Fruit fly (Drosophila melanogaster) whole organism, embryonic: ENCODE measurements around the gene CG5056.

Source experiments
- Abd-B ChIP-seq: fragments of 200-800 bp; sonication (Bioruptor generic); optimal IDR thresholded peaks from 2 replicates; lab custom pipeline; 2018; ENCODE audit warnings: missing biosample characterization, mild to moderate bottlenecking, missing genetic modification characterization, moderate library complexity
- Ada2b ChIP-seq: fragments of 200-800 bp; sonication (Bioruptor generic); IDR thresholded peaks from 2 replicates; pipeline ENCODE4 v1.3.6; 2022; ENCODE audit warnings: missing biosample characterization, missing genetic modification characterization
- Awh ChIP-seq: fragments of 200-800 bp; sonication (Bioruptor generic); IDR thresholded peaks from 2 replicates; pipeline ENCODE4, ENCODE4 v1.3.6; 2022; ENCODE audit warnings: missing biosample characterization, missing genetic modification characterization
- B-H1 ChIP-seq: fragments of 200-800 bp; sonication (Bioruptor generic); IDR thresholded peaks from 3 replicates; pipeline ENCODE4 v1.3.6; 2022; ENCODE audit warnings: missing biosample characterization, missing genetic modification characterization
- BtbVII ChIP-seq: fragments of 200-800 bp; sonication (Bioruptor generic); optimal IDR thresholded peaks from 3 replicates; lab custom pipeline; 2017; ENCODE audit warnings: missing biosample characterization, mild to moderate bottlenecking, missing genetic modification characterization
- CG11085 ChIP-seq: fragments of 200-800 bp; sonication (Bioruptor generic); IDR thresholded peaks from 2 replicates; pipeline ENCODE4 v1.3.6; 2022; ENCODE audit warnings: missing biosample characterization, missing genetic modification characterization
- CG12299 ChIP-seq: fragments of 200-800 bp; sonication (Bioruptor generic); optimal IDR thresholded peaks from 2 replicates; lab custom pipeline; 2018; ENCODE audit warnings: missing biosample characterization, mild to moderate bottlenecking, missing genetic modification characterization
- CG13123 ChIP-seq: fragments of 200-800 bp; sonication (Bioruptor generic); optimal IDR thresholded peaks from 2 replicates; lab custom pipeline; 2016; ENCODE audit warnings: missing biosample characterization, missing genetic modification characterization
- CG14667 ChIP-seq: fragments of 200-800 bp; sonication (Bioruptor generic); IDR thresholded peaks from 2 replicates; pipeline ENCODE4 v1.3.6; 2022; ENCODE audit warnings: missing biosample characterization, missing genetic modification characterization
- CG14860 ChIP-seq: fragments of 200-800 bp; sonication (Bioruptor generic); IDR thresholded peaks from 3 replicates; pipeline ENCODE4 v1.3.6; 2022; ENCODE audit warnings: missing biosample characterization, missing genetic modification characterization; ENCODE audit not compliant: partially characterized antibody
- CG17359 ChIP-seq: fragments of 200-800 bp; sonication (Bioruptor generic); optimal IDR thresholded peaks from 3 replicates; lab custom pipeline; 2018; ENCODE audit warnings: missing biosample characterization, mild to moderate bottlenecking, missing genetic modification characterization, moderate library complexity
- CG2712 ChIP-seq: fragments of 200-800 bp; optimal IDR thresholded peaks from 3 replicates; lab custom pipeline; 2019; ENCODE audit warnings: missing biosample characterization, mild to moderate bottlenecking, missing genetic modification characterization, moderate library complexity
- CG2875 ChIP-seq: fragments of 200-800 bp; sonication (Bioruptor generic); optimal IDR thresholded peaks from 2 replicates; lab custom pipeline; 2017; ENCODE audit warnings: missing biosample characterization, mild to moderate bottlenecking, missing genetic modification characterization, missing genetic modification reagents
- CG2889 ChIP-seq: fragments of 200-800 bp; sonication (Bioruptor generic); IDR thresholded peaks from 3 replicates; pipeline ENCODE4 v1.3.6; 2022; ENCODE audit warnings: missing biosample characterization, missing genetic modification characterization
- CG34224 ChIP-seq: fragments of 200-800 bp; sonication (Bioruptor generic); IDR thresholded peaks from 3 replicates; pipeline ENCODE4 v1.3.6; 2022; ENCODE audit warnings: missing biosample characterization, missing genetic modification characterization; ENCODE audit not compliant: partially characterized antibody
- CG4707 ChIP-seq: fragments of 200-800 bp; sonication (Bioruptor generic); optimal IDR thresholded peaks from 2 replicates; lab custom pipeline; 2018; ENCODE audit warnings: missing biosample characterization, mild to moderate bottlenecking, missing genetic modification characterization, moderate library complexity
- CG4730 ChIP-seq: fragments of 200-800 bp; sonication (Bioruptor generic); IDR thresholded peaks from 2 replicates; pipeline ENCODE4 v1.3.6; 2022; ENCODE audit warnings: missing biosample characterization, missing genetic modification characterization
- CG4854 ChIP-seq: fragments of 200-800 bp; sonication (Bioruptor generic); optimal IDR thresholded peaks from 2 replicates; lab custom pipeline; 2016; ENCODE audit warnings: missing biosample characterization, missing genetic modification characterization, inconsistent platforms
- CG6254 ChIP-seq: fragments of 200-800 bp; sonication (Bioruptor generic); optimal IDR thresholded peaks from 3 replicates; lab custom pipeline; 2017; ENCODE audit warnings: mild to moderate bottlenecking, missing biosample characterization, missing genetic modification reagents, missing genetic modification characterization
- CG8388 ChIP-seq: fragments of 200-800 bp; sonication (Bioruptor generic); optimal IDR thresholded peaks from 2 replicates; lab custom pipeline; 2019; ENCODE audit warnings: missing biosample characterization, mild to moderate bottlenecking, missing genetic modification characterization, moderate library complexity
- Dip2 ChIP-seq: fragments of 200-800 bp; sonication (Bioruptor generic); IDR thresholded peaks from 2 replicates; pipeline ENCODE4 v1.3.6; 2022; ENCODE audit warnings: missing biosample characterization, missing genetic modification characterization
- Dip3 ChIP-seq: fragments of 200-800 bp; sonication (Bioruptor generic); optimal IDR thresholded peaks from 3 replicates; lab custom pipeline; 2016; ENCODE audit warnings: missing biosample characterization, missing genetic modification characterization
- Ets97D ChIP-seq: fragments of 200-800 bp; sonication (Bioruptor generic); optimal IDR thresholded peaks from 3 replicates; lab custom pipeline; 2016; ENCODE audit warnings: missing biosample characterization, missing genetic modification characterization
- Hey ChIP-seq: fragments of 200-800 bp; sonication (Bioruptor generic); optimal IDR thresholded peaks from 3 replicates; lab custom pipeline; 2018; ENCODE audit warnings: missing biosample characterization, mild to moderate bottlenecking, missing genetic modification characterization
- NC2β ChIP-seq: fragments of 200-800 bp; sonication (Bioruptor generic); optimal IDR thresholded peaks from 2 replicates; lab custom pipeline; 2016; ENCODE audit warnings: missing biosample characterization, missing genetic modification characterization
- PHDP ChIP-seq: fragments of 200-800 bp; sonication (Bioruptor generic); optimal IDR thresholded peaks from 3 replicates; lab custom pipeline; 2018; ENCODE audit warnings: missing biosample characterization, mild to moderate bottlenecking, missing genetic modification characterization, moderate library complexity
- Side ChIP-seq: fragments of 200-800 bp; sonication (Bioruptor generic); optimal IDR thresholded peaks from 2 replicates; lab custom pipeline; 2016; ENCODE audit warnings: missing biosample characterization, missing genetic modification characterization
- Stat92E ChIP-seq, 3 experiments: fragments of >200 bp in 2 of 3; fragments of 200-800 bp in 1 of 3; sonication (Bioruptor generic) in 1 of 3; optimal IDR thresholded peaks; 2 replicates each; lab custom pipeline; 2017 to 2019; ENCODE audit warnings: missing biosample characterization in 3 of 3, missing genetic modification characterization in 3 of 3, mild to moderate bottlenecking in 1 of 3, moderate library complexity in 1 of 3
- TFAM ChIP-seq: fragments of 200-800 bp; sonication (Bioruptor generic); optimal IDR thresholded peaks from 2 replicates; lab custom pipeline; 2017; ENCODE audit warnings: missing biosample characterization, missing genetic modification characterization, inconsistent platforms
- amos ChIP-seq: fragments of 200-800 bp; sonication (Bioruptor generic); IDR thresholded peaks from 2 replicates; pipeline ENCODE4 v1.3.6; 2022; ENCODE audit warnings: missing biosample characterization, missing genetic modification characterization; ENCODE audit not compliant: partially characterized antibody
- ara ChIP-seq: fragments of 200-800 bp; sonication (Bioruptor generic); IDR thresholded peaks from 2 replicates; pipeline ENCODE4 v1.3.6; 2022; ENCODE audit warnings: missing biosample characterization, missing genetic modification characterization
- br ChIP-seq: fragments of >200 bp; optimal IDR thresholded peaks from 2 replicates; lab custom pipeline; 2017
- btn ChIP-seq: fragments of 200-800 bp; sonication (Bioruptor generic); optimal IDR thresholded peaks from 2 replicates; lab custom pipeline; 2016; ENCODE audit warnings: missing biosample characterization, missing genetic modification characterization
- caup ChIP-seq: fragments of 200-800 bp; sonication (Bioruptor generic); optimal IDR thresholded peaks from 3 replicates; lab custom pipeline; 2017; ENCODE audit warnings: missing biosample characterization, mild to moderate bottlenecking, missing genetic modification characterization, moderate library complexity; ENCODE audit not compliant: severe bottlenecking
- chm ChIP-seq: fragments of 200-800 bp; sonication (Bioruptor generic); IDR thresholded peaks from 2 replicates; pipeline ENCODE4 v1.3.6; 2022; ENCODE audit warnings: missing biosample characterization, missing genetic modification characterization
- da ChIP-seq: fragments of 200-800 bp; sonication (Bioruptor generic); optimal IDR thresholded peaks from 2 replicates; lab custom pipeline; 2016; ENCODE audit warnings: missing biosample characterization, missing genetic modification characterization
- danr ChIP-seq: fragments of 200-800 bp; sonication (Bioruptor generic); IDR thresholded peaks from 2 replicates; pipeline ENCODE4 v1.3.6; 2022; ENCODE audit warnings: missing biosample characterization, missing genetic modification characterization
- gsb ChIP-seq: fragments of 200-800 bp; sonication (Bioruptor generic); IDR thresholded peaks from 2 replicates; pipeline ENCODE4 v1.3.6; 2022; ENCODE audit warnings: missing biosample characterization, missing genetic modification characterization
- gsb-n ChIP-seq: fragments of 200-800 bp; sonication (Bioruptor generic); optimal IDR thresholded peaks from 3 replicates; lab custom pipeline; 2018; ENCODE audit warnings: missing biosample characterization, mild to moderate bottlenecking, missing genetic modification characterization
- inv ChIP-seq: fragments of 200-800 bp; sonication (Bioruptor generic); IDR thresholded peaks from 2 replicates; pipeline ENCODE4 v1.3.6; 2022; ENCODE audit warnings: missing biosample characterization, missing genetic modification characterization; ENCODE audit not compliant: partially characterized antibody
- lab ChIP-seq: fragments of 200-800 bp; sonication (Bioruptor generic); optimal IDR thresholded peaks from 3 replicates; lab custom pipeline; 2017; ENCODE audit warnings: missing biosample characterization, missing genetic modification characterization, mild to moderate bottlenecking, moderate library complexity, missing genetic modification reagents
- lola ChIP-seq, 3 experiments: fragments of >200 bp in 2 of 3; fragments of 200-800 bp in 1 of 3; sonication (Bioruptor generic) in 1 of 3; optimal IDR thresholded peaks; 2 replicates each; lab custom pipeline; 2017 to 2019; ENCODE audit warnings: missing biosample characterization in 3 of 3, missing genetic modification characterization in 3 of 3, mild to moderate bottlenecking in 1 of 3, moderate library complexity in 1 of 3
- luna ChIP-seq: fragments of 200-800 bp; sonication (Bioruptor generic); optimal IDR thresholded peaks from 2 replicates; lab custom pipeline; 2016; ENCODE audit warnings: missing biosample characterization, missing genetic modification characterization
- maf-S ChIP-seq: fragments of 200-800 bp; sonication (Bioruptor generic); optimal IDR thresholded peaks from 2 replicates; lab custom pipeline; 2016; ENCODE audit warnings: missing biosample characterization, missing genetic modification characterization
- mirr ChIP-seq: fragments of 200-800 bp; sonication (Bioruptor generic); optimal IDR thresholded peaks from 3 replicates; lab custom pipeline; 2018; ENCODE audit warnings: missing biosample characterization, mild to moderate bottlenecking, missing genetic modification characterization
- sug ChIP-seq: fragments of 200-800 bp; optimal IDR thresholded peaks from 2 replicates; lab custom pipeline; 2019; ENCODE audit warnings: missing biosample characterization, mild to moderate bottlenecking, missing genetic modification characterization, moderate library complexity
- tgo ChIP-seq: fragments of 200-800 bp; sonication (Bioruptor generic); IDR thresholded peaks from 3 replicates; pipeline ENCODE4 v1.3.6; 2022; ENCODE audit warnings: missing biosample characterization, missing genetic modification characterization
- wor ChIP-seq: fragments of 200-800 bp; sonication (Bioruptor generic); IDR thresholded peaks from 2 replicates; pipeline ENCODE4 v1.3.6; 2022; ENCODE audit warnings: missing biosample characterization, missing genetic modification characterization
- z ChIP-seq: fragments of 200-800 bp; sonication (Bioruptor generic); IDR thresholded peaks from 3 replicates; pipeline ENCODE4 v1.3.6; 2022; ENCODE audit warnings: missing biosample characterization, missing genetic modification characterization

Gene CG5056

DNA sequence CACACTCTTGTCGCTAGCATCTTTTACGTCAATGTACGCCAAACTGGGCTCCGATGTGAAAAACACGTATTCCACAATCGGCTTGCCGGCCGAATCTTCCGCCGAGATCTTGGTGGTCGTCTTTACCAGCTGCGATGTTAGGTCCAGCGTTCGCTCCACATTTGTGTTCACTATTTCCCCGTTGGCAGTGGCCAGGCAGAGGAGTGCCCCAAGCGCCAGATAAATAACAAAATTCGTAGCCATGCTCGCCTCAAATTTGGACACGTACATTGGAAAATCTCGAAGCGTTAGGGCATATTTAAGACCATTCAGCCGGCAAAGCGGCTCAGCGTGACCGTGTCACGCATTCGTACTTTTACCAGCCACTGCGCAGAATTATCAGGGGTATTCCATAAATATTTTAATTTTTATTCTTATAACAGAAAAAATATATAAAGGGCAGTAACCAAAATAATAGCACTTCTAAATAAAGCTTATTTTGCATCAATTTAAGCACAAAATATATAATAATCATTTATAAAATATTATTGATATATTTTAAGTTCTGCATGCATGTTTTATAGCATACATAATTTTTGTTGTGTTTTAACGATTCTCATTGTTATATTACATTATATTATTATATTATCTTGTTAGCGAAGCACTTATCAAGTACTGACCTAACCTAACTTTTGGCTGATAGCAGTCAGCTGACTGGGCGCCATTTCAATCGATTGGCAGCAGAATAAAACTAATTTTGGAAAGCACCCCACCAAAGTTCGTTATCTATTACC lies 9.2 kb downstream of the CG5056 start, which contains the start of the genes CG33303 and dpr19 (continued):
- TF ChIP-seq Hey (tag; lab: Kevin White, UChicago) (no peak), CG13123 (GFP tag; lab: Kevin White, UChicago) (peak; percentile 50), wor (GFP tag; lab: Robert Waterston, UW) (no peak), lola (GFP tag; optimal IDR thresholded peaks at IDR 0.05; lab: Kevin White, UChicago) (peak in 1 of 3 experiments; percentile 77), inv (GFP tag; lab: Robert Waterston, UW) (no peak), PHDP (tag; lab: Kevin White, UChicago) (peak; percentile 90), Side (GFP tag; lab: Kevin White, UChicago) (no peak), tgo (GFP tag; lab: Robert Waterston, UW) (peak; percentile 66; the same call in 2 of the 3 replicates), lab (peak; percentile 81), da (GFP tag; lab: Kevin White, UChicago) (no peak), BtbVII (GFP tag; lab: Kevin White, UChicago) (peak; percentile 49), danr (GFP tag; lab: Robert Waterston, UW) (no peak), Ada2b (GFP tag; lab: Robert Waterston, UW) (peak; percentile 42), CG4730 (GFP tag; lab: Robert Waterston, UW) (peak; percentile 36; the same call in 1 of the 2 replicates), CG4854 (GFP tag; lab: Kevin White, UChicago) (no peak), caup (GFP tag; lab: Kevin White, UChicago) (peak; percentile 74), gsb (no peak), CG11085 (GFP tag; lab: Robert Waterston, UW) (no peak), chm (GFP tag; lab: Robert Waterston, UW) (no peak; the same call in 1 of the 2 replicates), Abd-B (GFP tag; lab: Kevin White, UChicago) (no peak), CG12299 (tag; lab: Kevin White, UChicago) (peak; percentile 81), sug (peak; percentile 79), Dip2 (GFP tag; lab: Robert Waterston, UW) (no peak), CG17359 (peak; percentile 84), CG4707 (no peak), maf-S (GFP tag; lab: Kevin White, UChicago) (no peak), CG2889 (no peak), Stat92E (GFP tag; optimal IDR thresholded peaks at IDR 0.05; lab: Kevin White, UChicago) (no peak), Awh (GFP tag; lab: Robert Waterston, UW) (peak; percentile 73), CG14860 (GFP tag; lab: Robert Waterston, UW) (no peak), mirr (no peak), CG14667 (GFP tag; lab: Robert Waterston, UW) (no peak; the same call in 1 of the 2 replicates), NC2β (GFP tag; lab: Kevin White, UChicago) (no peak), CG2875 (GFP tag; lab: Kevin White, UChicago) (peak; percentile 36), luna (GFP tag; lab: Kevin White, UChicago) (no peak), CG2712 (tag; lab: Kevin White, UChicago) (peak; percentile 92), CG6254 (GFP tag; lab: Kevin White, UChicago) (peak; percentile 38), z (no peak), B-H1 (peak; percentile 27; the same call in 1 of the 3 replicates), gsb-n (tag; lab: Kevin White, UChicago) (peak; percentile 82), br (lab: Kevin White, UChicago) (no peak), ara (peak; percentile 57; the same call in 1 of the 2 replicates), CG8388 (GFP tag; lab: Kevin White, UChicago) (peak; percentile 86), CG34224 (no peak), Dip3 (no peak), Ets97D (no peak), amos (GFP tag; lab: Robert Waterston, UW) (no peak; the same call in 1 of the 2 replicates), btn (GFP tag; lab: Kevin White, UChicago) (no peak), TFAM (no peak)
